Worm (Caenorhabditis elegans) whole organism, early embryonic: ENCODE data around the gene F10E9.12.

Experiments used
- B0310.2 ChIP-seq: sonication (generic microtip); optimal IDR thresholded peaks from 2 replicates; lab custom pipeline; 2016; ENCODE audit warnings: mild to moderate bottlenecking, missing genetic modification characterization, missing compliant biosample characterization
- F13C5.2 ChIP-seq: sonication (generic microtip); optimal IDR thresholded peaks from 2 replicates; lab custom pipeline; 2017; ENCODE audit warnings: mild to moderate bottlenecking, missing genetic modification characterization, inconsistent platforms, missing compliant biosample characterization
- aly-1 ChIP-seq: sonication (generic microtip); optimal IDR thresholded peaks from 2 replicates; lab custom pipeline; 2016; ENCODE audit warnings: missing genetic modification characterization, missing compliant biosample characterization
- ama-1 ChIP-seq: fragments of 150-350 bp; optimal IDR thresholded peaks from 2 replicates; lab custom pipeline; 2014
- ceh-13 ChIP-seq: fragments of 200-800 bp; sonication (Bioruptor generic); optimal IDR thresholded peaks from 2 replicates; lab custom pipeline; 2018; ENCODE audit warnings: mild to moderate bottlenecking, missing genetic modification characterization, missing compliant biosample characterization
- ceh-36 ChIP-seq: sonication (generic microtip); optimal IDR thresholded peaks from 2 replicates; lab custom pipeline; 2016; ENCODE audit warnings: missing genetic modification characterization, inconsistent platforms, missing compliant biosample characterization
- ets-7 ChIP-seq: sonication (generic microtip); optimal IDR thresholded peaks from 2 replicates; lab custom pipeline; 2016; ENCODE audit warnings: missing genotype, missing genetic modification characterization, missing compliant biosample characterization
- flt-1 ChIP-seq: fragments of 200-800 bp; sonication (Bioruptor generic); IDR thresholded peaks from 2 replicates; pipeline ENCODE4 v1.3.6; 2022; ENCODE audit warnings: missing genetic modification characterization, missing compliant biosample characterization
- hmbx-1 ChIP-seq: sonication (generic microtip); optimal IDR thresholded peaks from 2 replicates; lab custom pipeline; 2016; ENCODE audit warnings: mild to moderate bottlenecking, missing genetic modification characterization, missing compliant biosample characterization
- hmg-4 ChIP-seq: fragments of 200-800 bp; sonication (Bioruptor generic); optimal IDR thresholded peaks from 2 replicates; lab custom pipeline; 2018; ENCODE audit warnings: mild to moderate bottlenecking, missing genetic modification characterization, missing compliant biosample characterization
- hnd-1 ChIP-seq: sonication (generic microtip); optimal IDR thresholded peaks from 2 replicates; lab custom pipeline; 2016; ENCODE audit warnings: missing genetic modification characterization, missing compliant biosample characterization
- pes-1 ChIP-seq: fragments of 200-800 bp; sonication (Bioruptor generic); IDR thresholded peaks from 2 replicates; pipeline ENCODE4 v1.3.6; 2022; ENCODE audit warnings: missing genetic modification reagents, missing genetic modification characterization, missing compliant biosample characterization
- scrt-1 ChIP-seq: fragments of 200-800 bp; sonication (Bioruptor generic); IDR thresholded peaks from 2 replicates; pipeline ENCODE4 v1.3.6; 2022; ENCODE audit warnings: missing genetic modification characterization, missing compliant biosample characterization
- sea-1 ChIP-seq: fragments of 200-800 bp; sonication (Bioruptor generic); conservative IDR thresholded peaks from 2 replicates; pipeline ENCODE4 v1.3.6; 2022; ENCODE audit warnings: missing genetic modification characterization, missing compliant biosample characterization
- tbx-11 ChIP-seq: fragments of 200-800 bp; sonication (Bioruptor generic); IDR thresholded peaks from 2 replicates; pipeline ENCODE4 v1.3.6; 2022; ENCODE audit warnings: missing genetic modification characterization, missing compliant biosample characterization
- tbx-37 ChIP-seq: fragments of 200-800 bp; sonication (Bioruptor generic); conservative IDR thresholded peaks from 2 replicates; pipeline ENCODE4 v1.3.6; 2022; ENCODE audit warnings: missing genetic modification reagents, missing genetic modification characterization, missing compliant biosample characterization
- tra-4 ChIP-seq: sonication (generic microtip); optimal IDR thresholded peaks from 2 replicates; lab custom pipeline; 2017; ENCODE audit warnings: missing genetic modification characterization, missing compliant biosample characterization

Gene F10E9.12

ce11 chrIII:8310239-8311057, 13.9 kb upstream of the F10E9.12 start, which contains the start of gene F10E9.3:
TSS of gene F10E9.3 (plus strand) at chrIII:8311007.
- TF ChIP-seq hmbx-1 (tag; lab: Kevin White, UChicago) (no peak), ceh-36 (tag; lab: Kevin White, UChicago) (no peak), F13C5.2 (tag; lab: Kevin White, UChicago) (no peak), ets-7 (tag; lab: Kevin White, UChicago) (no peak), sea-1 (GFP tag; lab: Robert Waterston, UW) (no peak), aly-1 (tag; lab: Kevin White, UChicago) (no peak), B0310.2 (tag; lab: Kevin White, UChicago) (no peak)

- TF ChIP-seq ceh-36 (tag; lab: Kevin White, UChicago) (no peak), F13C5.2 (tag; lab: Kevin White, UChicago) (no peak), hmg-4 (GFP tag; lab: Kevin White, UChicago) (no peak), pes-1 (GFP tag; lab: Robert Waterston, UW) (no peak), sea-1 (GFP tag; lab: Robert Waterston, UW) (no peak), hnd-1 (tag; lab: Kevin White, UChicago) (no peak)
Observed at ce11 chrIII:8312393-8312792, 11.9 kb upstream of the F10E9.12 start, which contains the start of gene F10E9.2. TSS of gene F10E9.2 (plus strand) at chrIII:8312693.

- TF ChIP-seq hnd-1 (tag; lab: Kevin White, UChicago) (no peak), ceh-36 (tag; lab: Kevin White, UChicago) (no peak), ets-7 (tag; lab: Kevin White, UChicago) (no peak), ama-1 (lab: Kevin White, UChicago) (no peak), pes-1 (GFP tag; lab: Robert Waterston, UW) (no peak), hmg-4 (GFP tag; lab: Kevin White, UChicago) (no peak), aly-1 (tag; lab: Kevin White, UChicago) (no peak), B0310.2 (tag; lab: Kevin White, UChicago) (no peak), tra-4 (tag; lab: Kevin White, UChicago) (no peak), F13C5.2 (tag; lab: Kevin White, UChicago) (no peak), tbx-11 (GFP tag; lab: Robert Waterston, UW) (no peak), scrt-1 (no peak), hmbx-1 (tag; lab: Kevin White, UChicago) (no peak), sea-1 (GFP tag; lab: Robert Waterston, UW) (no peak)
Observed at ce11 chrIII:8318488-8318887, 5.9 kb upstream of the F10E9.12 start, which contains the start of gene sas-4. TSS of gene sas-4 (minus strand) at chrIII:8318588.

DNA sequence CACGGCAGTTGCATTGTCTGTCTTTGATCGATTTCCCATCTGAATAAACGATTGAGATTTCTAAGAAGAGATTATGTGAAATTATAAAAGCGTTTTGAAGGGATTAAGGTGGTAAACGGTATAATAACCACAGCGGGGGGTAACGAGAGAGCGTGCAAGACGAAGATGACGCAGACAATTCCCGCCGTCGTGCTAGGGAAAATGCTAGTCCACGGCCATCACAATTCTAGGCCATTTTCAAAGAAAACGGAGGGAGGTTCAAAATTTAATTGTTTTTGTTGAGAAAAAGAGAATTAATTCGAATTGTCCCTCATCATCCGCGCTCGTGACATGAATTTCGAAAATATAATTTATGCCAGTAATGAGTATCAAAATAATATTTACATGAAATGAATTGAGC, 5.2 kb upstream of the F10E9.12 start, which contains the start of gene F10E9.11:
F10E9.11 (minus strand) TSS at position 161 of the 400 bp plus-strand sequence.
- TF ChIP-seq ama-1 (lab: Kevin White, UChicago) (no peak), scrt-1 (no peak), ceh-36 (tag; lab: Kevin White, UChicago) (no peak), hmbx-1 (tag; lab: Kevin White, UChicago) (no peak), aly-1 (tag; lab: Kevin White, UChicago) (peak; percentile 46), sea-1 (GFP tag; lab: Robert Waterston, UW) (0 out of 2 replicates have a peak, but pooled peaks have one; percentile 70), F13C5.2 (tag; lab: Kevin White, UChicago) (peak; percentile 53), tbx-11 (GFP tag; lab: Robert Waterston, UW) (no peak), ceh-13 (GFP tag; lab: Kevin White, UChicago) (no peak), B0310.2 (tag; lab: Kevin White, UChicago) (no peak), pes-1 (GFP tag; lab: Robert Waterston, UW) (peak; percentile 57; the same call in 1 of the 2 replicates), flt-1 (GFP tag; lab: Robert Waterston, UW) (peak; percentile 64), ets-7 (tag; lab: Kevin White, UChicago) (peak; percentile 50), tbx-37 (GFP tag; lab: Robert Waterston, UW) (peak; percentile 89), hnd-1 (tag; lab: Kevin White, UChicago) (no peak), tra-4 (tag; lab: Kevin White, UChicago) (no peak), hmg-4 (GFP tag; lab: Kevin White, UChicago) (peak; percentile 40)

ce11 chrIII:8320183-8320582, 4.2 kb upstream of the F10E9.12 start, which contains the start of gene F10E9.10:
TSS of gene F10E9.10 (minus strand) at chrIII:8320283.
- TF ChIP-seq aly-1 (tag; lab: Kevin White, UChicago) (no peak), hmg-4 (GFP tag; lab: Kevin White, UChicago) (no peak), flt-1 (GFP tag; lab: Robert Waterston, UW) (no peak), tbx-11 (GFP tag; lab: Robert Waterston, UW) (no peak)

ce11 chrIII:8321225-8321624, 3.1 kb upstream of the F10E9.12 start:
- TF ChIP-seq F13C5.2 (tag; lab: Kevin White, UChicago) (no peak), ets-7 (tag; lab: Kevin White, UChicago) (no peak), tra-4 (tag; lab: Kevin White, UChicago) (no peak), flt-1 (GFP tag; lab: Robert Waterston, UW) (no peak), tbx-11 (GFP tag; lab: Robert Waterston, UW) (no peak), ceh-36 (tag; lab: Kevin White, UChicago) (no peak), pes-1 (GFP tag; lab: Robert Waterston, UW) (no peak), ceh-13 (GFP tag; lab: Kevin White, UChicago) (no peak), tbx-37 (GFP tag; lab: Robert Waterston, UW) (no peak), hnd-1 (tag; lab: Kevin White, UChicago) (no peak), scrt-1 (no peak), aly-1 (tag; lab: Kevin White, UChicago) (no peak), sea-1 (GFP tag; lab: Robert Waterston, UW) (no peak), hmbx-1 (tag; lab: Kevin White, UChicago) (no peak), B0310.2 (tag; lab: Kevin White, UChicago) (no peak), hmg-4 (GFP tag; lab: Kevin White, UChicago) (no peak), ama-1 (lab: Kevin White, UChicago) (no peak)
